Worm (Caenorhabditis elegans): Measurements from ENCODE around the gene F01D5.6.

Gene F01D5.6

DNA sequence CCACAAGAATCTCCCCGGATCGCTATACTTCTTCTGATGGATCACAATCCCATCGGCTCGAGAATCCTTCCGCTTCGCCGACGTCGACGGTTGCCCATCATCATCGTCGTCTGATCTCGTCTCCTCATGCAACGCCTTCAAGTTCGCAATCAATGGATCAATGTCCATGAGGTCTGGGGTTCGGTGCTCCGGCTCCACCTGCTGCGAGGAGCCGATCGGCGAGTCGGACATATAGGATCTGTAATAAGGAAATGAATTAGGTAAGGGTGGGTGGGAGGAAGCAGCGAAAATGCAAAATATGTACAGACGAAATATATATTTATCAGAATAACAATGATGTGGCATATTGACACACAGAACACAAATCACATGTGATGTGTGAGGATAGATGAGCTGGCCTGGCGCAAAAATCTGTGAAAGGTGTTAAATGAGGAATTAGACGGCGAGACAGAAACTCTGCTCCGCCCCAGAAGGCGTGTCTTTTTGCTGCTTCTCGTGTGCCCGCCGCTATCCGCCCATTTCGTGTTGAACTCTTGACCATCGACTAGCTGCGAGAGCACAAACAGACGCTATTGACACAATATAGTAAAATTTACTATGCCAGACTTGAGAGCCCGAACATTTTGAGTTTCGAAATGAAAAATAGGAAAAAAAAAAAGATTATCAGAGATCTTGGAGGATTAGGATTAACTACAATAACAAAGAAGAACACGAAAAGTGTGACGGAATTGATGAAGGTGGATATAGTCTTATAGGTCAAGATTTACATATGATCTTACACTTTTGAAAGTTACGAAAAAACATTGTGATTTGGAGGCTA lies 31.4 kb downstream of the F01D5.6 start:
- TF ChIP-seq aha-1 (tag) (peak; percentile 95), Y75B8A.6 (GFP tag; IDR thresholded peaks at IDR 0.05) (no peak), hlh-30 (tag; optimal IDR thresholded peaks at IDR 0.05; ENCODE audit: insufficient read depth) (peak; percentile 25), mxl-3 (GFP tag; optimal IDR thresholded peaks at IDR 0.05) (peak; percentile 36), ceh-82 (tag; optimal IDR thresholded peaks at IDR 0.05) (no peak), rbr-2 (tag; optimal IDR thresholded peaks at IDR 0.05) (peak; percentile 15), hif-1 (tag; optimal IDR thresholded peaks at IDR 0.05) (peak in 1 of 2 experiments; percentile 1), lsy-2 (tag; optimal IDR thresholded peaks at IDR 0.05) (peak in 1 of 2 experiments; percentile 25), Y5F2A.4 (GFP tag; optimal IDR thresholded peaks at IDR 0.05) (peak; percentile 7), madf-5 (GFP tag; IDR thresholded peaks at IDR 0.05) (no peak), snpc-1.2 (GFP tag; IDR thresholded peaks at IDR 0.05) (0 out of 2 replicates have a peak, but pooled peaks have one; percentile 9), set-16 (GFP tag; IDR thresholded peaks at IDR 0.05) (peak; percentile 72), nhr-41 (GFP tag; IDR thresholded peaks at IDR 0.05) (no peak), nhr-42 (GFP tag; IDR thresholded peaks at IDR 0.05) (0 out of 2 replicates have a peak, but pooled peaks have one; percentile 31), unc-62 (GFP tag; optimal IDR thresholded peaks at IDR 0.05 in 1 of 2) (peak in 1 of 2 experiments; percentile 91), unc-62 (tag; optimal IDR thresholded peaks at IDR 0.05) (no peak), daf-16 (GFP tag; optimal IDR thresholded peaks at IDR 0.05) (no peak), daf-16 (tag; optimal IDR thresholded peaks at IDR 0.05) (peak; percentile 6)

DNA sequence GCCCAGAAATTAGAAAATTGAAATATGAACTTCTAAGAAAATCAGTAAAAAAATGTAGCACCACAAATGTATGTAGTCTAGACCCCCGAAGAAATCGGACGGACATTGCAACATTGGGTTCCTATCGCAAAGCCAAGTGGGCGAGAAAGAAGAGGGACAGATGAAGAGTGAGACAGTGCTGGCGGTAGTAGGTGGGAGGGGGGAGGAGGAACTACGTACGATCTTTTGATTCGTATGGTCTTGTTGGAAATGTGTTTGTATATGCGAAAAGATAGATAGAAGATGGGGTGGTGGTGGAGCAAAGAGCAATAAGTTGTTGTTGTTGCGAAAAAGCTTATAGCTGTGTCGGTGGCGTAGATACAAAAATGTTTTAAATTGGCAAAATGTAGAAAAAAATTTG lies 32.0 kb downstream of the F01D5.6 start:
- TF ChIP-seq set-16 (GFP tag; IDR thresholded peaks at IDR 0.05) (peak; percentile 16; the same call in 1 of the 2 replicates), madf-9 (GFP tag; conservative IDR thresholded peaks at IDR 0.05) (0 out of 2 replicates have a peak, but pooled peaks have one; percentile 12), mxl-3 (GFP tag; optimal IDR thresholded peaks at IDR 0.05) (peak; percentile 12), nhr-10 (tag; optimal IDR thresholded peaks at IDR 0.05) (no peak), lin-38 (GFP tag; IDR thresholded peaks at IDR 0.05) (0 out of 2 replicates have a peak, but pooled peaks have one; percentile 15), F10B5.3 (tag; optimal IDR thresholded peaks at IDR 0.05) (no peak), aha-1 (tag) (peak; percentile 82), hlh-11 (tag; optimal IDR thresholded peaks at IDR 0.05) (peak; percentile 8), nhr-42 (GFP tag; IDR thresholded peaks at IDR 0.05) (0 out of 2 replicates have a peak, but pooled peaks have one; percentile 26), egl-43 (GFP tag; IDR thresholded peaks at IDR 0.05) (0 out of 2 replicates have a peak, but pooled peaks have one; percentile 21), tra-1 (GFP tag; IDR thresholded peaks at IDR 0.05) (0 out of 2 replicates have a peak, but pooled peaks have one; percentile 10), dpl-1 (GFP tag; optimal IDR thresholded peaks at IDR 0.05) (no peak), dmd-6 (GFP tag; IDR thresholded peaks at IDR 0.05) (peak; percentile 27; the same call in 1 of the 2 replicates), pqm-1 (tag; optimal IDR thresholded peaks at IDR 0.05) (peak; percentile 20), arid-1 (GFP tag; conservative IDR thresholded peaks at IDR 0.05) (no peak), nhr-28 (tag; optimal IDR thresholded peaks at IDR 0.05) (peak; percentile 54), daf-16 (GFP tag; optimal IDR thresholded peaks at IDR 0.05) (no peak), daf-16 (tag; optimal IDR thresholded peaks at IDR 0.05) (peak; percentile 62)

ce11 chrII:14039811-14040203 lies 33.5 kb downstream of the F01D5.6 start:
- TF ChIP-seq dmd-9 (GFP tag; IDR thresholded peaks at IDR 0.05) (no peak), aha-1 (tag) (peak; percentile 73), set-16 (GFP tag; IDR thresholded peaks at IDR 0.05) (no peak), spr-1 (tag; optimal IDR thresholded peaks at IDR 0.05) (no peak), daf-16 (GFP tag; optimal IDR thresholded peaks at IDR 0.05) (no peak), daf-16 (tag; optimal IDR thresholded peaks at IDR 0.05) (peak; percentile 54), nhr-6 (tag; optimal IDR thresholded peaks at IDR 0.05) (peak; percentile 19), lin-13 (GFP tag; optimal IDR thresholded peaks at IDR 0.05) (no peak), attf-4 (tag; optimal IDR thresholded peaks at IDR 0.05) (no peak), unc-130 (GFP tag; optimal IDR thresholded peaks at IDR 0.05) (no peak), F44E2.7 (GFP tag; IDR thresholded peaks at IDR 0.05) (no peak), D1046.2 (GFP tag; IDR thresholded peaks at IDR 0.05) (no peak), ceh-32 (tag; optimal IDR thresholded peaks at IDR 0.05; ENCODE audit: poor library complexity) (no peak), daf-19 (GFP tag; conservative IDR thresholded peaks at IDR 0.05) (no peak), arid-1 (GFP tag; conservative IDR thresholded peaks at IDR 0.05) (no peak), lim-7 (GFP tag; IDR thresholded peaks at IDR 0.05) (no peak)

All from whole organism, L4 larva.